Worm (Caenorhabditis elegans) whole organism, L2 larva: Measurements from ENCODE around the gene srbc-58.

Source experiments
- F13H6.1 ChIP-seq: sonication (generic microtip); optimal IDR thresholded peaks from 2 replicates; lab custom pipeline; 2016; ENCODE audit warnings: missing genetic modification characterization, missing compliant biosample characterization
- R02D3.7 ChIP-seq: fragments of 150-350 bp; optimal IDR thresholded peaks from 2 replicates; lab custom pipeline; 2014; ENCODE audit warnings: missing biosample characterization, missing genetic modification characterization
- Y55F3AM.14 ChIP-seq: fragments of 200-800 bp; sonication (Bioruptor generic); optimal IDR thresholded peaks from 2 replicates; lab custom pipeline; 2018; ENCODE audit warnings: mild to moderate bottlenecking, missing genetic modification characterization, missing compliant biosample characterization
- ZK546.5 ChIP-seq: sonication (generic microtip); optimal IDR thresholded peaks from 2 replicates; lab custom pipeline; 2017; ENCODE audit warnings: missing biosample characterization, missing genetic modification characterization
- alr-1 ChIP-seq: fragments of 150-350 bp; optimal IDR thresholded peaks from 2 replicates; lab custom pipeline; 2014; ENCODE audit warnings: missing biosample characterization, missing genetic modification characterization
- ama-1 ChIP-seq: fragments of 150-350 bp; optimal IDR thresholded peaks from 2 replicates; lab custom pipeline; 2018; ENCODE audit warnings: inconsistent platforms
- ceh-82 ChIP-seq: fragments of 150-350 bp; optimal IDR thresholded peaks from 2 replicates; lab custom pipeline; 2014; ENCODE audit warnings: missing biosample characterization, missing genetic modification characterization
- crh-2 ChIP-seq: sonication (generic microtip); optimal IDR thresholded peaks from 2 replicates; lab custom pipeline; 2017; ENCODE audit warnings: missing biosample characterization, missing genetic modification characterization
- egl-27 ChIP-seq: sonication (generic microtip); optimal IDR thresholded peaks from 3 replicates; lab custom pipeline; 2017; ENCODE audit warnings: missing biosample characterization, missing genetic modification reagents, missing genetic modification characterization
- elt-1 ChIP-seq: fragments of 150-350 bp; optimal IDR thresholded peaks from 2 replicates; lab custom pipeline; 2014; ENCODE audit warnings: missing biosample characterization, missing genetic modification characterization
- elt-3 ChIP-seq: sonication (generic microtip); optimal IDR thresholded peaks from 2 replicates; lab custom pipeline; 2017; ENCODE audit warnings: missing biosample characterization, missing genetic modification characterization
- gmeb-1 ChIP-seq: fragments of 150-350 bp; optimal IDR thresholded peaks from 2 replicates; lab custom pipeline; 2014; ENCODE audit warnings: missing biosample characterization, missing genetic modification characterization
- lin-39 ChIP-seq: fragments of 150-350 bp; optimal IDR thresholded peaks from 2 replicates; lab custom pipeline; 2014; ENCODE audit warnings: missing biosample characterization, missing genetic modification reagents, missing genetic modification characterization
- mab-5 ChIP-seq: fragments of 150-350 bp; optimal IDR thresholded peaks from 2 replicates; lab custom pipeline; 2014; ENCODE audit warnings: missing biosample characterization, missing genetic modification characterization
- mbf-1 ChIP-seq: sonication (generic microtip); optimal IDR thresholded peaks from 2 replicates; lab custom pipeline; 2017; ENCODE audit warnings: missing biosample characterization, missing genetic modification characterization
- mdl-1 ChIP-seq, 2 experiments: fragments of 150-350 bp in 1 of 2; sonication (generic microtip) in 1 of 2; optimal IDR thresholded peaks; 2 replicates each; lab custom pipeline; 2017; ENCODE audit warnings: missing biosample characterization in 2 of 2, missing genetic modification characterization in 2 of 2
- nhr-11 ChIP-seq: fragments of 150-350 bp; optimal IDR thresholded peaks from 2 replicates; lab custom pipeline; 2014; ENCODE audit warnings: missing biosample characterization, missing genetic modification characterization
- nhr-12 ChIP-seq: fragments of 150-350 bp; optimal IDR thresholded peaks from 2 replicates; lab custom pipeline; 2014; ENCODE audit warnings: missing biosample characterization, missing genetic modification characterization
- nhr-129 ChIP-seq: fragments of 150-350 bp; optimal IDR thresholded peaks from 2 replicates; lab custom pipeline; 2014; ENCODE audit warnings: missing biosample characterization, missing genetic modification characterization
- nhr-21 ChIP-seq: fragments of 150-350 bp; optimal IDR thresholded peaks from 2 replicates; lab custom pipeline; 2014; ENCODE audit warnings: missing biosample characterization, missing genetic modification characterization
- nhr-23 ChIP-seq: fragments of 150-350 bp; optimal IDR thresholded peaks from 2 replicates; lab custom pipeline; 2014; ENCODE audit warnings: missing biosample characterization, missing genetic modification reagents, missing genetic modification characterization
- nhr-237 ChIP-seq: fragments of 150-350 bp; optimal IDR thresholded peaks from 2 replicates; lab custom pipeline; 2014; ENCODE audit warnings: missing biosample characterization, missing genetic modification characterization
- nhr-6 ChIP-seq: fragments of 150-350 bp; optimal IDR thresholded peaks from 2 replicates; lab custom pipeline; 2014; ENCODE audit warnings: missing biosample characterization, missing genetic modification characterization
- peb-1 ChIP-seq: fragments of 150-350 bp; optimal IDR thresholded peaks from 2 replicates; lab custom pipeline; 2014; ENCODE audit warnings: missing biosample characterization, missing genetic modification characterization
- sem-4 ChIP-seq: fragments of 150-350 bp; optimal IDR thresholded peaks from 2 replicates; lab custom pipeline; 2014; ENCODE audit warnings: missing biosample characterization, missing genetic modification reagents, missing genetic modification characterization
- sma-3 ChIP-seq: sonication (generic microtip); optimal IDR thresholded peaks from 2 replicates; lab custom pipeline; 2016; ENCODE audit warnings: missing genetic modification reagents, missing genetic modification characterization, missing compliant biosample characterization
- sma-9 ChIP-seq, 2 experiments: fragments of 150-350 bp in 1 of 2; sonication (generic microtip) in 1 of 2; optimal IDR thresholded peaks; 2 replicates each; lab custom pipeline; 2014 to 2016; ENCODE audit warnings: missing genetic modification characterization in 2 of 2, mild to moderate bottlenecking in 1 of 2, missing biosample characterization in 1 of 2, missing compliant biosample characterization in 1 of 2, missing genetic modification reagents in 1 of 2, moderate library complexity in 1 of 2
- unc-39 ChIP-seq: fragments of 150-350 bp; optimal IDR thresholded peaks from 2 replicates; lab custom pipeline; 2014; ENCODE audit warnings: missing biosample characterization, missing genetic modification characterization
- unc-55 ChIP-seq: fragments of 150-350 bp; sonication (generic microtip); optimal IDR thresholded peaks from 3 replicates; lab custom pipeline; 2014; ENCODE audit warnings: missing biosample characterization, missing genetic modification reagents, missing genetic modification characterization
- zag-1 ChIP-seq: fragments of 150-350 bp; optimal IDR thresholded peaks from 2 replicates; lab custom pipeline; 2014; ENCODE audit warnings: missing biosample characterization, missing genetic modification characterization
- ztf-1 ChIP-seq: fragments of 200-800 bp; sonication (Bioruptor generic); conservative IDR thresholded peaks from 2 replicates; pipeline ENCODE4 v1.3.6; 2022; ENCODE audit warnings: missing genetic modification characterization, missing compliant biosample characterization
- ztf-4 ChIP-seq: fragments of 150-350 bp; optimal IDR thresholded peaks from 2 replicates; lab custom pipeline; 2014; ENCODE audit warnings: missing biosample characterization, missing genetic modification characterization

Gene srbc-58

DNA sequence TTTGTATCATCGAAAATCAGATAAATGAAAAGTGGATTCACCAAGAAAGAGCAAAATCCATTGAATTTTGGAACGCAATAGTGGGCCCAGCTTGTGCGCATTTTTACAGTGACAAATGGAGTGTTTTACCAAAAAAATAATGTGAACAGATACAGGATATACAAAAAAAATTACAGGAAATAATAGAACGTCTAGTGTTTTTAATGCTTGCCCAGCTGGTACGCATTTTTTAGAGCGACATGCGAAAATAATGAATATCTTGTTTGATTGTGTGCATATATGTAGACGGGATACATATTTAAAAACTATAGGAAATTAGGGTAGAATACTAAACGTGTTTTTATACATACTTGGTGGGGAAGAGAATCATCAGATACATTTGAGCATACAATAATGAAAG lies 38.6 kb upstream of the srbc-58 start, which contains the start of gene srj-25:
Gene srj-25 (minus strand): TSS at position 101 of the 400 bp plus-strand sequence.
- TF ChIP-seq nhr-237 (tag; lab: Kevin White, UChicago) (no peak), nhr-12 (tag; lab: Kevin White, UChicago) (no peak), unc-55 (no peak), peb-1 (no peak), ZK546.5 (tag; lab: Kevin White, UChicago) (no peak), nhr-129 (tag; lab: Kevin White, UChicago) (no peak), nhr-11 (no peak), nhr-21 (tag; lab: Kevin White, UChicago) (no peak), F13H6.1 (no peak), egl-27 (tag; lab: Kevin White, UChicago) (no peak)

DNA sequence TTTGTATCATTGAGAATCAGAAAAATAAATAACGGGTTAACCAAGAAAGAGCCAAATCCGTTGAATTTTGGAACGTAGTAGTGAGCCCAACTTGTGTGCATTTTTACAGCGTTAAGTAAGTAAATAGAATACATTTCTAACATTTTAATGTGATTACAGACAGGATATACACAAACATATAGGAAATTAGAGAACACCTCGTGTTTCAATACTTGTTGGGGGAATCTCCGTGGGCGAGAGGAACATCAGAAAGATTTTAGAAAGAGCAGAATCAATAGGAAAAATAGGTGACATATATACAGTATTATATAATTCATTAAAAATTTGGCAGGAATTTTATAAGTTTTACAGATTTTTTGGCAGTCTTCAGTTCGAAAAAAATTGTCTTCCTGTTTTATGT lies 36.0 kb upstream of the srbc-58 start, which contains the start of gene srj-24:
Gene srj-24 (minus strand): TSS at position 101 of the 400 bp plus-strand sequence.
- TF ChIP-seq egl-27 (tag; lab: Kevin White, UChicago) (no peak), nhr-129 (tag; lab: Kevin White, UChicago) (no peak), F13H6.1 (no peak), mab-5 (no peak), lin-39 (tag; lab: Kevin White, UChicago) (no peak), ceh-82 (tag; lab: Kevin White, UChicago) (no peak), ztf-4 (tag; lab: Kevin White, UChicago) (no peak), ZK546.5 (tag; lab: Kevin White, UChicago) (no peak), nhr-6 (tag; lab: Kevin White, UChicago) (no peak), crh-2 (no peak), alr-1 (no peak), mbf-1 (no peak), mdl-1 (tag; optimal IDR thresholded peaks at IDR 0.05; lab: Kevin White, UChicago) (no peak)
- TF ChIP-seq, all 48 proteins: peak for 0

ce11 chrV:741820-742219 lies 33.0 kb upstream of the srbc-58 start, which contains the start of gene C05E4.7:
TSS of gene C05E4.7 (plus strand) at chrV:742120.
- no peak for TF ChIP-seq elt-1 (tag; lab: Kevin White, UChicago)
- TF ChIP-seq, all 48 proteins: peak for 0

ce11 chrV:743348-743747 lies 31.4 kb upstream of the srbc-58 start, which contains the start of gene str-134:
TSS of gene str-134 (plus strand) at chrV:743648.
- TF ChIP-seq ama-1 (no peak), sma-3 (GFP tag; lab: Kevin White, UChicago) (no peak)

DNA sequence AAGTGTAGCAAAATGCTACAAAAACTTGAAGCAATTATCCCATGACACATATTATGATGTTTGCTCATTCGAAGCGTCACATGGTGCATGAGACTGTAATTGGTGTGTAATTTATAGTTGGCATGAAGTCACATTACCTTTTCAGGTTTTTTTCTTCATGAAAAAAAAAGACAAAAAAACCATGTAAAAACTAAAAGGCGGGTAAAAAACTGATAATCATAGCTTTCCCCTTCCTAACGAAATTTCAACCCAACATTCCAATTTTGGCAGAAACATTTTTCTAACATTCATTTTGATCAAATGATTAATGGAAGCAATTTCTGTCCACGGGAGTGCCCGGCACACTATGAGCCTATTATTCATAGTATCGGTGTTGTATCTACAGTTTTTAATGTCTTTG lies 26.8 kb upstream of the srbc-58 start, which contains the start of gene sri-4:
Gene sri-4 (plus strand): TSS at position 301 of the 400 bp plus-strand sequence.
- TF ChIP-seq gmeb-1: no peak
- no peak for TF ChIP-seq nhr-21 (tag; lab: Kevin White, UChicago)
- no peak for TF ChIP-seq Y55F3AM.14

DNA sequence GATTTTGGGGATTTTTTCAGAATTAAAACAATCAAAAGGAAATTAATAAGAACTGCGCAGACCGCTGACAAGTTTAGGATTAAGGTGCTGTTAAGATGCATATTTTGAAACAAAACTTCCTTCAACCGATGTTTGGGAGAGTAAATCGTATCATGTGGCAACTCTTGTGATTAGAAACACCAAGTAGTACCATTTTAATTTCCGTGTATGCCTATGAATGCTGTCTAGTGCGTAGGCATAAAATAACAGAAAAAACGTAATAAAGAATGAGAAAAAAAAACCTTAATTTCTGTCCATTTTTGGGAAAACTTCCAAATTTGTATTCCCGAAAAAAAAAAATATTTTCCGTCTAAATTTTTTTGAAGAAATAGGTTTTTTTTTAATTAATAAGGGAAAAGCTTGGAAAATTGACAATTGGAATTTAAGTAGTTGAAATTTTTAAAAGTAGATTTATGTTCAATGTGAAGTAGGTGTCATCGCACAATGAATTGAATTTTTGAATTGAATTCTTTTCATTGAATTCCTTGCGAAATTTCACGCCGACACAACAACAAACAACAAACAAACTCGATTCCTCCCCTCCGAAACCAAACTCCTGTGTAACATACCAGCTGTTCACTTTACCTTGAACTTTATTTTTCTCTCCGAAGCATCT lies 22.0 kb upstream of the srbc-58 start, which contains the start of the genes str-262 and srp-1:
Gene str-262 (minus strand): TSS at position 101 of the 655 bp plus-strand sequence.
Gene srp-1 (plus strand): TSS at position 605 of the 655 bp plus-strand sequence.
- TF ChIP-seq alr-1 (no peak), elt-3 (tag; lab: Kevin White, UChicago) (no peak), Y55F3AM.14 (no peak), sem-4 (tag; lab: Kevin White, UChicago) (no peak), unc-55 (no peak), nhr-23 (tag; lab: Kevin White, UChicago) (no peak), peb-1 (no peak), crh-2 (no peak), ceh-82 (tag; lab: Kevin White, UChicago) (no peak), zag-1 (tag; lab: Kevin White, UChicago) (no peak), unc-39 (tag; lab: Kevin White, UChicago) (no peak), nhr-11 (no peak), ZK546.5 (tag; lab: Kevin White, UChicago) (no peak), ztf-1 (GFP tag; lab: Robert Waterston, UW) (no peak), mbf-1 (no peak), R02D3.7 (tag; lab: Kevin White, UChicago) (no peak), sma-9 (GFP tag; optimal IDR thresholded peaks at IDR 0.05; lab: Kevin White, UChicago) (no peak), sma-9 (tag; optimal IDR thresholded peaks at IDR 0.05; lab: Kevin White, UChicago) (no peak)
